Fruit fly (Drosophila melanogaster) whole organism, wandering third instar larva: ENCODE results near the gene CG10431.

Experiments
- Abd-B ChIP-seq: fragments of >200 bp; optimal IDR thresholded peaks from 2 replicates; lab custom pipeline; 2017; ENCODE audit warnings: missing biosample characterization, missing genetic modification characterization
- CG9705 ChIP-seq: fragments of 200-800 bp; sonication (Bioruptor generic); optimal IDR thresholded peaks from 2 replicates; lab custom pipeline; 2018; ENCODE audit warnings: missing biosample characterization, mild to moderate bottlenecking, missing genetic modification characterization
- Dfd ChIP-seq: fragments of >200 bp; optimal IDR thresholded peaks from 2 replicates; lab custom pipeline; 2017; ENCODE audit warnings: missing biosample characterization, missing genetic modification characterization
- Dif ChIP-seq: fragments of 200-275, 200-300 bp; sonication (Bioruptor generic); optimal IDR thresholded peaks from 2 replicates; lab custom pipeline; 2018; ENCODE audit warnings: missing biosample characterization, missing genetic modification characterization; ENCODE audit not compliant: partially characterized antibody
- GATAd ChIP-seq: sonication (Bioruptor generic); optimal IDR thresholded peaks from 2 replicates; lab custom pipeline; 2016; ENCODE audit warnings: missing biosample characterization, missing genetic modification characterization
- HLH106 ChIP-seq: fragments of 200-800 bp; optimal IDR thresholded peaks from 3 replicates; lab custom pipeline; 2019; ENCODE audit warnings: missing biosample characterization, mild to moderate bottlenecking, missing genetic modification characterization, moderate library complexity
- Hnf4 ChIP-seq: fragments of 200-800 bp; sonication (Bioruptor generic); optimal IDR thresholded peaks from 2 replicates; lab custom pipeline; 2016; ENCODE audit warnings: missing biosample characterization, mild to moderate bottlenecking, missing genetic modification characterization
- Hr78 ChIP-seq: fragments of >200 bp; optimal IDR thresholded peaks from 2 replicates; lab custom pipeline; 2017; ENCODE audit warnings: missing biosample characterization, missing genetic modification characterization
- Hr83 ChIP-seq: fragments of 200-300 bp; sonication (Bioruptor generic); optimal IDR thresholded peaks from 2 replicates; lab custom pipeline; 2016; ENCODE audit warnings: missing biosample characterization, mild to moderate bottlenecking, missing genetic modification characterization, moderate library complexity; ENCODE audit not compliant: poor library complexity, severe bottlenecking
- Jra ChIP-seq: sonication (Bioruptor generic); optimal IDR thresholded peaks from 2 replicates; lab custom pipeline; 2016; ENCODE audit warnings: missing biosample characterization, missing genetic modification characterization
- Myc ChIP-seq: fragments of >200 bp; optimal IDR thresholded peaks from 2 replicates; lab custom pipeline; 2017
- N ChIP-seq: fragments of >200 bp; optimal IDR thresholded peaks from 2 replicates; lab custom pipeline; 2018; ENCODE audit warnings: missing biosample characterization, missing external identifiers, missing genetic modification characterization
- OdsH ChIP-seq: fragments of 200-800 bp; sonication (Bioruptor generic); optimal IDR thresholded peaks from 2 replicates; lab custom pipeline; 2016; ENCODE audit warnings: missing biosample characterization, mild to moderate bottlenecking, missing genetic modification characterization
- Sp1 ChIP-seq: fragments of 200-800 bp; sonication (Bioruptor generic); optimal IDR thresholded peaks from 3 replicates; lab custom pipeline; 2019; ENCODE audit warnings: missing biosample characterization, mild to moderate bottlenecking, missing genetic modification characterization, moderate library complexity
- Vsx2 ChIP-seq: fragments of 200-300, 225-300 bp; sonication (Bioruptor generic); optimal IDR thresholded peaks from 2 replicates; lab custom pipeline; 2018; ENCODE audit warnings: missing biosample characterization, missing genetic modification characterization; ENCODE audit not compliant: partially characterized antibody
- br ChIP-seq: fragments of 200-800 bp; sonication (Bioruptor generic); optimal IDR thresholded peaks from 2 replicates; lab custom pipeline; 2016; ENCODE audit warnings: missing biosample characterization, missing genetic modification characterization
- brk ChIP-seq: fragments of 200-800 bp; sonication (Bioruptor generic); optimal IDR thresholded peaks from 2 replicates; lab custom pipeline; 2016; ENCODE audit warnings: missing biosample characterization, mild to moderate bottlenecking, missing genetic modification characterization
- dl ChIP-seq, 2 experiments: fragments of 175-275, 200-275 bp in 1 of 2; fragments of 200-275 bp in 1 of 2; sonication (Bioruptor generic); optimal IDR thresholded peaks; lab custom pipeline; 2018; ENCODE audit warnings: mild to moderate bottlenecking in 2 of 2, missing biosample characterization in 2 of 2, missing genetic modification characterization in 2 of 2, moderate library complexity in 2 of 2; ENCODE audit not compliant: partially characterized antibody in 2 of 2, insufficient read depth in 1 of 2
- dmrt93B ChIP-seq: fragments of 200-800 bp; sonication (Bioruptor generic); optimal IDR thresholded peaks from 2 replicates; lab custom pipeline; 2018; ENCODE audit warnings: missing biosample characterization, mild to moderate bottlenecking, missing genetic modification characterization
- ey ChIP-seq: fragments of 200-800 bp; sonication (Bioruptor generic); optimal IDR thresholded peaks from 2 replicates; lab custom pipeline; 2016; ENCODE audit warnings: missing biosample characterization, missing genetic modification characterization
- fru ChIP-seq: fragments of 200-800 bp; sonication (Bioruptor generic); optimal IDR thresholded peaks from 3 replicates; lab custom pipeline; 2016; ENCODE audit warnings: missing biosample characterization, mild to moderate bottlenecking, missing genetic modification characterization
- h ChIP-seq: fragments of 200-800 bp; sonication (Bioruptor generic); optimal IDR thresholded peaks from 3 replicates; lab custom pipeline; 2016; ENCODE audit warnings: missing biosample characterization, mild to moderate bottlenecking, missing genetic modification characterization
- lola ChIP-seq: fragments of >200 bp; optimal IDR thresholded peaks from 2 replicates; lab custom pipeline; 2017; ENCODE audit warnings: missing biosample characterization, missing genetic modification characterization
- psq ChIP-seq: fragments of 200-800 bp; sonication (Bioruptor generic); optimal IDR thresholded peaks from 3 replicates; lab custom pipeline; 2017; ENCODE audit warnings: missing biosample characterization, mild to moderate bottlenecking, missing genetic modification characterization, moderate library complexity
- rgr ChIP-seq: fragments of 200-800 bp; sonication (Bioruptor generic); optimal IDR thresholded peaks from 3 replicates; lab custom pipeline; 2016; ENCODE audit warnings: missing biosample characterization, mild to moderate bottlenecking, missing genetic modification characterization
- sage ChIP-seq: fragments of 200-800 bp; sonication (Bioruptor generic); optimal IDR thresholded peaks from 2 replicates; lab custom pipeline; 2016; ENCODE audit warnings: missing biosample characterization, mild to moderate bottlenecking, missing genetic modification characterization
- sv ChIP-seq: fragments of 200-800 bp; sonication (Bioruptor generic); optimal IDR thresholded peaks from 3 replicates; lab custom pipeline; 2016; ENCODE audit warnings: missing biosample characterization, missing genetic modification characterization
- usp ChIP-seq: fragments of >200 bp; optimal IDR thresholded peaks from 2 replicates; lab custom pipeline; 2017; ENCODE audit warnings: missing biosample characterization, missing genetic modification characterization
- woc ChIP-seq: sonication (Bioruptor generic); optimal IDR thresholded peaks from 2 replicates; lab custom pipeline; 2016; ENCODE audit warnings: missing biosample characterization, mild to moderate bottlenecking, missing genetic modification characterization

CG10431 gene

dm6 chr2L:18927891-18928290, 46.6 kb upstream of the CG10431 start:
- TF ChIP-seq dl (GFP tag; optimal IDR thresholded peaks at IDR 0.05; lab: Kevin White, UChicago; ENCODE audit: insufficient read depth in 1 of 2, partially characterized antibody in 2 of 2) (no peak), Dfd (GFP tag; lab: Kevin White, UChicago) (no peak), brk (GFP tag; lab: Kevin White, UChicago) (no peak), ey (GFP tag; lab: Kevin White, UChicago) (no peak), Abd-B (GFP tag; lab: Kevin White, UChicago) (no peak), Vsx2 (no peak), Myc (lab: Kevin White, UChicago) (no peak), Sp1 (GFP tag; lab: Kevin White, UChicago) (no peak), psq (GFP tag; lab: Kevin White, UChicago) (no peak), Hr78 (GFP tag; lab: Kevin White, UChicago) (no peak), fru (GFP tag; lab: Kevin White, UChicago) (no peak), br (no peak)

- TF ChIP-seq ey (GFP tag; lab: Kevin White, UChicago) (no peak), Vsx2 (no peak), lola (GFP tag; lab: Kevin White, UChicago) (no peak), sv (no peak), Myc (lab: Kevin White, UChicago) (no peak), br (no peak), Hr83 (GFP tag; lab: Kevin White, UChicago) (no peak), GATAd (GFP tag; lab: Kevin White, UChicago) (no peak), Sp1 (GFP tag; lab: Kevin White, UChicago) (no peak), h (GFP tag; lab: Kevin White, UChicago) (no peak)
These were observed 44.9 kb upstream of the CG10431 start for dm6 chr2L:18929595-18929994.

DNA sequence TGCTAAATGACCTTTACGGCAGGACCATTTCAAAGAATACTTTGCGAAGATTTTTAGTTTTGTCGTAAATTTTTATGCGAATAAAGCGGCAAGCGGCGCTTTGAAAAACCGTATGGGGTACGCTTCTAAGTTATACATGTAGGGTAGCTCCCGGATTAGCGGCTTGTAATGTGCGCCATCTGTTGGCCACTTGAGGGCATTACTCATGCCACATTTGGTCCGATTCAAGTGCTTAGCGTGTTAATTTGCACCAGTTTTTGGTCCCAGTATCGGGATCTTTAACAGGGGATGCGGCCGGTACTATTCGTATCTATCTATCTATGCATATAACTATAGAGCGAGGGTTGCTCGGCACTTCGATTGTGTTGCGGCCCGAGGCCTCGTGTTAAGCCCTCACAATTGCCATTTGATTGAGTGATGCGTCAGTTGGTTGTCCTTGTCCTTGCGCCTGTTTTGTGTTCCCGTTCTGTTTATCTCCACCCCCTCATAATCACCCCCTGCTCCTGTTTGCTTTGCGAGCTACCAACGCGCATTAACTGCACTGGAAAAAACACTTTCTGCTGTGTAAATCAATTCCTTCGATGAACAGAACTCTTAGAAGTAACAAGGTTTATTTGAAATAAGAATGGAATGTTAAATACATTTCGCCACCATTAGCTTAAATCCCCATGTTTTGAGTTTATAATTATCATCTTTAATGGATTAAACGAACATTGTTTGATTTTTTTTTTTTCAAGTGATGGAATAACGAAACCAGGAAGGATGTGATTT, 44.0 kb upstream of the CG10431 start:
- no peak for TF ChIP-seq CG9705
- TF ChIP-seq sage = no peak
- TF ChIP-seq Hnf4 (GFP tag; lab: Kevin White, UChicago) = no peak
- TF ChIP-seq N (GFP tag; lab: Kevin White, UChicago) = no peak
- TF ChIP-seq Jra = no peak
- no peak for TF ChIP-seq dl (GFP tag; optimal IDR thresholded peaks at IDR 0.05; lab: Kevin White, UChicago; ENCODE audit: insufficient read depth in 1 of 2, partially characterized antibody in 2 of 2)

DNA sequence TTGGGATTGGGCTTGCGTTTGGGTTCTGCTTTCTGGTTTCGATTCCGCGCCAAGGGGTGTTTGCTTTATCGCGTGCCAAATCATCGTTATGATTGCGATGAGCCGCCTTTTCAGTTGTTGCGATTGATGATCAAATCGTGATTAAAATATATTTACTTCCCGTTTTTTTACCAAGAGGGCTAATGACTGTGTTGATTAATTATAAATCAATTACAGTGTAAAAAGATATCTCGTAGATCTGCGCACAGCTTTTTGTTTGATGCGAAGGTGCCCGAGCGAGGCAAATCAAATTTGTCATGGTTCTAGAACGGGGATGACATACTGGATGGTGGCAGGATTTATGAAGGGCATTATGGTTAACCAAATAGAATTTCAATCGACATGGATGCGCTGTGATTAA, 40.6 kb upstream of the CG10431 start:
- TF ChIP-seq HLH106 = no peak
- no peak for TF ChIP-seq GATAd (GFP tag; lab: Kevin White, UChicago)
- no peak for TF ChIP-seq N (GFP tag; lab: Kevin White, UChicago)
- TF ChIP-seq Dfd (GFP tag; lab: Kevin White, UChicago) = no peak
- TF ChIP-seq dmrt93B = no peak
- TF ChIP-seq usp (GFP tag; lab: Kevin White, UChicago) = no peak
- TF ChIP-seq sv = no peak
- no peak for TF ChIP-seq Hr83 (GFP tag; lab: Kevin White, UChicago)
- no peak for TF ChIP-seq fru (GFP tag; lab: Kevin White, UChicago)
- no peak for TF ChIP-seq woc (GFP tag; lab: Kevin White, UChicago)
- no peak for TF ChIP-seq lola (GFP tag; lab: Kevin White, UChicago)
- TF ChIP-seq br = no peak

- TF ChIP-seq Hnf4 (GFP tag; lab: Kevin White, UChicago) = no peak
- TF ChIP-seq dmrt93B = no peak
- TF ChIP-seq usp (GFP tag; lab: Kevin White, UChicago) = no peak
- TF ChIP-seq rgr = no peak
- no peak for TF ChIP-seq lola (GFP tag; lab: Kevin White, UChicago)
- no peak for TF ChIP-seq OdsH (GFP tag; lab: Kevin White, UChicago)
- no peak for TF ChIP-seq h (GFP tag; lab: Kevin White, UChicago)
- no peak for TF ChIP-seq Hr78 (GFP tag; lab: Kevin White, UChicago)
- no peak for TF ChIP-seq Sp1 (GFP tag; lab: Kevin White, UChicago)
- no peak for TF ChIP-seq Vsx2
- no peak for TF ChIP-seq psq (GFP tag; lab: Kevin White, UChicago)
- TF ChIP-seq br = no peak
- TF ChIP-seq Dif = no peak
- TF ChIP-seq sv = no peak
These were observed 39.9 kb upstream of the CG10431 start for dm6 chr2L:18934588-18934987.
